Worm (Caenorhabditis elegans): ENCODE results near the gene rad-23.
A peak's percentile ranks its signal among the peaks of the same experiment; 100 is the strongest.

rad-23 gene

ce11 chrII:11636617-11637016 lies 15.9 kb downstream of the rad-23 start (continued):
- TF ChIP-seq Y75B8A.6 (GFP tag; IDR thresholded peaks at IDR 0.05) (no peak), dmd-9 (GFP tag; IDR thresholded peaks at IDR 0.05) (no peak), hlh-11 (tag; optimal IDR thresholded peaks at IDR 0.05) (peak; percentile 36), daf-19 (GFP tag; conservative IDR thresholded peaks at IDR 0.05) (0 out of 2 replicates have a peak, but pooled peaks have one; percentile 14), nhr-48 (tag; optimal IDR thresholded peaks at IDR 0.05) (no peak), arid-1 (GFP tag; conservative IDR thresholded peaks at IDR 0.05) (no peak; the same call in 1 of the 2 replicates), nhr-6 (tag; optimal IDR thresholded peaks at IDR 0.05) (no peak), unc-62 (GFP tag; optimal IDR thresholded peaks at IDR 0.05 in 1 of 2) (peak in 1 of 2 experiments; percentile 25), unc-62 (tag; optimal IDR thresholded peaks at IDR 0.05) (no peak), F37D6.2 (tag; optimal IDR thresholded peaks at IDR 0.05) (no peak), vab-7 (GFP tag; IDR thresholded peaks at IDR 0.05) (no peak), T20F7.1 (GFP tag; optimal IDR thresholded peaks at IDR 0.05) (no peak), F49E8.2 (tag; optimal IDR thresholded peaks at IDR 0.05; ENCODE audit: borderline replicate concordance) (no peak), dve-1 (tag; optimal IDR thresholded peaks at IDR 0.05; ENCODE audit: insufficient read depth) (peak; percentile 17), cey-2 (tag; optimal IDR thresholded peaks at IDR 0.05; ENCODE audit: borderline replicate concordance, insufficient read depth) (no peak), spr-3 (GFP tag; optimal IDR thresholded peaks at IDR 0.05) (no peak), saeg-2 (GFP tag; IDR thresholded peaks at IDR 0.05) (no peak), hlh-30 (tag; optimal IDR thresholded peaks at IDR 0.05; ENCODE audit: insufficient read depth) (no peak), pha-4 (GFP tag; IDR thresholded peaks at IDR 0.05) (no peak), pha-4 (tag; optimal IDR thresholded peaks at IDR 0.05) (no peak), nhr-77 (tag; optimal IDR thresholded peaks at IDR 0.05) (no peak), egl-43 (GFP tag; IDR thresholded peaks at IDR 0.05) (0 out of 2 replicates have a peak, but pooled peaks have one; percentile 45), lin-39 (tag; optimal IDR thresholded peaks at IDR 0.05) (no peak), rbr-2 (tag; optimal IDR thresholded peaks at IDR 0.05) (no peak), gei-8 (GFP tag; optimal IDR thresholded peaks at IDR 0.05) (no peak), lim-7 (GFP tag; IDR thresholded peaks at IDR 0.05) (0 out of 2 replicates have a peak, but pooled peaks have one; percentile 50), ceh-28 (tag; optimal IDR thresholded peaks at IDR 0.05) (no peak), nhr-28 (tag; optimal IDR thresholded peaks at IDR 0.05) (no peak), dpl-1 (GFP tag; optimal IDR thresholded peaks at IDR 0.05) (no peak), jun-1 (tag; optimal IDR thresholded peaks at IDR 0.05) (no peak), lin-29 (GFP tag; IDR thresholded peaks at IDR 0.05) (no peak), mes-2 (tag; optimal IDR thresholded peaks at IDR 0.05; ENCODE audit: poor library complexity, severe bottlenecking) (peak; percentile 24), lir-3 (tag; optimal IDR thresholded peaks at IDR 0.05) (no peak), madf-5 (GFP tag; IDR thresholded peaks at IDR 0.05) (no peak), ama-1 (optimal IDR thresholded peaks at IDR 0.05) (peak; percentile 46), ZK546.5 (tag; optimal IDR thresholded peaks at IDR 0.05) (no peak), hif-1 (tag; optimal IDR thresholded peaks at IDR 0.05) (peak in 1 of 2 experiments; percentile 3)

- TF ChIP-seq lin-1 (GFP tag; IDR thresholded peaks at IDR 0.05) (0 out of 2 replicates have a peak, but pooled peaks have one; percentile 15), rbr-2 (tag; optimal IDR thresholded peaks at IDR 0.05) (peak; percentile 80), F37D6.2 (tag; optimal IDR thresholded peaks at IDR 0.05) (no peak), mxl-3 (GFP tag; optimal IDR thresholded peaks at IDR 0.05) (peak; percentile 78), nhr-6 (tag; optimal IDR thresholded peaks at IDR 0.05) (peak; percentile 96), nhr-25 (tag; optimal IDR thresholded peaks at IDR 0.05; ENCODE audit: borderline replicate concordance, insufficient read depth) (peak; percentile 94), Y48G9A.11 (GFP tag; IDR thresholded peaks at IDR 0.05) (no peak), madf-9 (GFP tag; conservative IDR thresholded peaks at IDR 0.05) (no peak; the same call in 1 of the 2 replicates), lin-15B (tag; optimal IDR thresholded peaks at IDR 0.05) (no peak), zip-11 (GFP tag; IDR thresholded peaks at IDR 0.05) (no peak), jun-1 (tag; optimal IDR thresholded peaks at IDR 0.05) (peak; percentile 81), zfp-3 (GFP tag; conservative IDR thresholded peaks at IDR 0.05) (no peak), nhr-77 (tag; optimal IDR thresholded peaks at IDR 0.05) (peak; percentile 90), mep-1 (tag; optimal IDR thresholded peaks at IDR 0.05) (peak; percentile 87), hlh-11 (tag; optimal IDR thresholded peaks at IDR 0.05) (peak; percentile 95), fkh-10 (GFP tag; optimal IDR thresholded peaks at IDR 0.05) (peak; percentile 37), D1046.2 (GFP tag; IDR thresholded peaks at IDR 0.05) (no peak), nhr-41 (GFP tag; IDR thresholded peaks at IDR 0.05) (no peak), aly-2 (tag; optimal IDR thresholded peaks at IDR 0.05) (no peak), hif-1 (tag; optimal IDR thresholded peaks at IDR 0.05) (peak in 1 of 2 experiments; percentile 36), lir-3 (tag; optimal IDR thresholded peaks at IDR 0.05) (no peak)
Measured at ce11 chrII:11635745-11636161, 16.8 kb downstream of the rad-23 start.

All from whole organism, L4 larva.